Fruit fly (Drosophila melanogaster) whole organism, embryonic: ENCODE data around the gene Jhbp2.

Source experiments
- CG12071 ChIP-seq: fragments of 200-800 bp; sonication (Bioruptor generic); optimal IDR thresholded peaks from 3 replicates; lab custom pipeline; 2018; ENCODE audit warnings: missing biosample characterization, mild to moderate bottlenecking, missing genetic modification characterization
- CG13624 ChIP-seq: fragments of 200-800 bp; sonication (Bioruptor generic); optimal IDR thresholded peaks from 2 replicates; lab custom pipeline; 2016; ENCODE audit warnings: missing biosample characterization, missing genetic modification characterization
- CG15073 ChIP-seq: fragments of 200-800 bp; sonication (Bioruptor generic); optimal IDR thresholded peaks from 2 replicates; lab custom pipeline; 2016; ENCODE audit warnings: missing biosample characterization, missing genetic modification characterization
- CG15601 ChIP-seq: fragments of 200-800 bp; sonication (Bioruptor generic); optimal IDR thresholded peaks from 3 replicates; lab custom pipeline; 2019; ENCODE audit warnings: missing biosample characterization, mild to moderate bottlenecking, missing genetic modification characterization, moderate library complexity
- CG1602 ChIP-seq: fragments of 200-800 bp; sonication (Bioruptor generic); optimal IDR thresholded peaks from 3 replicates; lab custom pipeline; 2016; ENCODE audit warnings: missing biosample characterization, missing genetic modification characterization
- CG1603 ChIP-seq: fragments of 200-800 bp; sonication (Bioruptor generic); optimal IDR thresholded peaks from 2 replicates; lab custom pipeline; 2019; ENCODE audit warnings: missing biosample characterization, mild to moderate bottlenecking, missing genetic modification characterization, moderate library complexity
- CG18011 ChIP-seq: fragments of 200-800 bp; sonication (Bioruptor generic); optimal IDR thresholded peaks from 2 replicates; lab custom pipeline; 2017; ENCODE audit warnings: missing biosample characterization, missing genetic modification characterization, mild to moderate bottlenecking, moderate library complexity, missing genotype
- CG18619 ChIP-seq: fragments of 200-800 bp; sonication (Bioruptor generic); optimal IDR thresholded peaks from 3 replicates; lab custom pipeline; 2017; ENCODE audit warnings: missing biosample characterization, mild to moderate bottlenecking, missing genetic modification characterization
- CG30403 ChIP-seq: fragments of 200-800 bp; sonication (Bioruptor generic); optimal IDR thresholded peaks from 3 replicates; lab custom pipeline; 2016; ENCODE audit warnings: missing biosample characterization, missing genetic modification characterization
- CG30431 ChIP-seq: fragments of 200-800 bp; sonication (Bioruptor generic); optimal IDR thresholded peaks from 2 replicates; lab custom pipeline; 2017; ENCODE audit warnings: missing biosample characterization, missing genetic modification characterization
- CG3838 ChIP-seq: fragments of 200-800 bp; sonication (Bioruptor generic); optimal IDR thresholded peaks from 3 replicates; lab custom pipeline; 2016; ENCODE audit warnings: missing biosample characterization, missing genetic modification characterization
- CG4820 ChIP-seq: fragments of 200-800 bp; sonication (Bioruptor generic); optimal IDR thresholded peaks from 3 replicates; lab custom pipeline; 2016; ENCODE audit warnings: missing biosample characterization, missing genetic modification characterization
- CG6654 ChIP-seq: fragments of 200-800 bp; sonication (Bioruptor generic); optimal IDR thresholded peaks from 2 replicates; lab custom pipeline; 2017; ENCODE audit warnings: missing biosample characterization, mild to moderate bottlenecking, missing genetic modification characterization
- CG6689 ChIP-seq: fragments of 200-800 bp; sonication (Bioruptor generic); IDR thresholded peaks from 2 replicates; pipeline ENCODE4 v1.3.6; 2022; ENCODE audit warnings: missing biosample characterization, missing genetic modification characterization
- CG6813 ChIP-seq: fragments of 200-800 bp; sonication (Bioruptor generic); optimal IDR thresholded peaks from 2 replicates; lab custom pipeline; 2017; ENCODE audit warnings: missing biosample characterization, missing genetic modification characterization, mild to moderate bottlenecking, moderate library complexity, missing genetic modification reagents
- CG7357 ChIP-seq: fragments of 200-800 bp; sonication (Bioruptor generic); IDR thresholded peaks from 3 replicates; pipeline ENCODE4 v1.3.6; 2022; ENCODE audit warnings: missing biosample characterization, missing genetic modification characterization
- CG8089 ChIP-seq: fragments of 200-800 bp; sonication (Bioruptor generic); optimal IDR thresholded peaks from 3 replicates; lab custom pipeline; 2016; ENCODE audit warnings: missing biosample characterization, missing genetic modification characterization
- CG9797 ChIP-seq: fragments of 200-800 bp; sonication (Bioruptor generic); optimal IDR thresholded peaks from 3 replicates; lab custom pipeline; 2018; ENCODE audit warnings: missing biosample characterization, mild to moderate bottlenecking, missing genetic modification characterization
- D19A ChIP-seq: fragments of 200-800 bp; optimal IDR thresholded peaks from 3 replicates; lab custom pipeline; 2019; ENCODE audit warnings: missing biosample characterization, mild to moderate bottlenecking, missing genetic modification characterization, moderate library complexity
- Deaf1 ChIP-seq: fragments of 200-800 bp; optimal IDR thresholded peaks from 3 replicates; lab custom pipeline; 2019; ENCODE audit warnings: missing biosample characterization, mild to moderate bottlenecking, missing genetic modification characterization, moderate library complexity
- HLHmδ ChIP-seq: fragments of 200-800 bp; sonication (Bioruptor generic); optimal IDR thresholded peaks from 2 replicates; lab custom pipeline; 2018; ENCODE audit warnings: missing biosample characterization, mild to moderate bottlenecking, missing genetic modification characterization, moderate library complexity
- Hey ChIP-seq: fragments of 200-800 bp; sonication (Bioruptor generic); optimal IDR thresholded peaks from 3 replicates; lab custom pipeline; 2018; ENCODE audit warnings: missing biosample characterization, mild to moderate bottlenecking, missing genetic modification characterization
- Hr3 ChIP-seq: fragments of 200-800 bp; sonication (Bioruptor generic); optimal IDR thresholded peaks from 3 replicates; lab custom pipeline; 2016; ENCODE audit warnings: missing biosample characterization, missing genetic modification characterization
- MTF-1 ChIP-seq: fragments of 200-800 bp; sonication (Bioruptor generic); optimal IDR thresholded peaks from 2 replicates; lab custom pipeline; 2018; ENCODE audit warnings: missing biosample characterization, mild to moderate bottlenecking, missing genetic modification characterization, borderline replicate concordance
- Poxn ChIP-seq: fragments of 200-800 bp; sonication (Bioruptor generic); IDR thresholded peaks from 2 replicates; pipeline ENCODE4 v1.3.6; 2022; ENCODE audit warnings: missing biosample characterization, missing genetic modification characterization
- Sox102F ChIP-seq: fragments of 200-800 bp; sonication (Bioruptor generic); optimal IDR thresholded peaks from 2 replicates; lab custom pipeline; 2018; ENCODE audit warnings: missing biosample characterization, mild to moderate bottlenecking, missing genetic modification characterization, moderate library complexity
- Stat92E ChIP-seq, 3 experiments: fragments of >200 bp in 2 of 3; fragments of 200-800 bp in 1 of 3; sonication (Bioruptor generic) in 1 of 3; optimal IDR thresholded peaks; 2 replicates each; lab custom pipeline; 2017 to 2019; ENCODE audit warnings: missing biosample characterization in 3 of 3, missing genetic modification characterization in 3 of 3, mild to moderate bottlenecking in 1 of 3, moderate library complexity in 1 of 3
- ac ChIP-seq: fragments of 200-800 bp; sonication (Bioruptor generic); optimal IDR thresholded peaks from 3 replicates; lab custom pipeline; 2017; ENCODE audit warnings: missing biosample characterization, mild to moderate bottlenecking, missing genetic modification characterization
- bsh ChIP-seq, 2 experiments: fragments of 200-800 bp; sonication (Bioruptor generic); optimal IDR thresholded peaks; 2 replicates each; lab custom pipeline; 2017 to 2018; ENCODE audit warnings: mild to moderate bottlenecking in 2 of 2, missing biosample characterization in 2 of 2, missing genetic modification characterization in 2 of 2, moderate library complexity in 1 of 2
- cato ChIP-seq: fragments of 200-800 bp; sonication (Bioruptor generic); optimal IDR thresholded peaks from 2 replicates; lab custom pipeline; 2016; ENCODE audit warnings: missing biosample characterization, missing genetic modification characterization, borderline replicate concordance
- croc ChIP-seq: fragments of 200-800 bp; sonication (Bioruptor generic); conservative IDR thresholded peaks from 3 replicates; pipeline ENCODE4 v1.3.6; 2022; ENCODE audit warnings: missing biosample characterization, missing genetic modification characterization
- disco-r ChIP-seq: fragments of 200-800 bp; sonication (Bioruptor generic); optimal IDR thresholded peaks from 2 replicates; lab custom pipeline; 2016; ENCODE audit warnings: missing biosample characterization, missing genetic modification characterization
- dm ChIP-seq: fragments of 200-800 bp; sonication (Bioruptor generic); optimal IDR thresholded peaks from 3 replicates; lab custom pipeline; 2016; ENCODE audit warnings: missing biosample characterization, missing genetic modification characterization
- dmrt11E ChIP-seq: fragments of 200-800 bp; sonication (Bioruptor generic); optimal IDR thresholded peaks from 3 replicates; lab custom pipeline; 2018; ENCODE audit warnings: missing biosample characterization, mild to moderate bottlenecking, missing genetic modification characterization, moderate library complexity
- fu2 ChIP-seq: fragments of 200-800 bp; sonication (Bioruptor generic); optimal IDR thresholded peaks from 2 replicates; lab custom pipeline; 2016; ENCODE audit warnings: missing biosample characterization, missing genetic modification characterization
- grau ChIP-seq: fragments of 200-800 bp; optimal IDR thresholded peaks from 3 replicates; lab custom pipeline; 2019; ENCODE audit warnings: missing biosample characterization, mild to moderate bottlenecking, missing genetic modification characterization, moderate library complexity
- gro ChIP-seq: fragments of 200-800 bp; sonication (Bioruptor generic); optimal IDR thresholded peaks from 2 replicates; lab custom pipeline; 2016; ENCODE audit warnings: missing biosample characterization, missing genetic modification characterization
- jing ChIP-seq: fragments of 200-800 bp; sonication (Bioruptor generic); optimal IDR thresholded peaks from 2 replicates; lab custom pipeline; 2018; ENCODE audit warnings: missing biosample characterization, mild to moderate bottlenecking, missing genetic modification characterization
- lab ChIP-seq: fragments of 200-800 bp; sonication (Bioruptor generic); optimal IDR thresholded peaks from 3 replicates; lab custom pipeline; 2017; ENCODE audit warnings: missing biosample characterization, missing genetic modification characterization, mild to moderate bottlenecking, moderate library complexity, missing genetic modification reagents
- lmd ChIP-seq: fragments of 200-800 bp; sonication (Bioruptor generic); IDR thresholded peaks from 2 replicates; pipeline ENCODE4 v1.3.6; 2022; ENCODE audit warnings: missing biosample characterization, missing genetic modification characterization
- nmo ChIP-seq: fragments of 200-800 bp; sonication (Bioruptor generic); optimal IDR thresholded peaks from 2 replicates; lab custom pipeline; 2018; ENCODE audit warnings: missing biosample characterization, mild to moderate bottlenecking, missing genetic modification characterization, moderate library complexity
- run ChIP-seq: fragments of 200-800 bp; sonication (Bioruptor generic); optimal IDR thresholded peaks from 3 replicates; lab custom pipeline; 2018; ENCODE audit warnings: missing biosample characterization, mild to moderate bottlenecking, missing genetic modification characterization
- salm ChIP-seq: fragments of 200-800 bp; sonication (Bioruptor generic); optimal IDR thresholded peaks from 2 replicates; lab custom pipeline; 2018; ENCODE audit warnings: missing biosample characterization, mild to moderate bottlenecking, missing genetic modification characterization
- sens-2 ChIP-seq: fragments of 200-800 bp; sonication (Bioruptor generic); IDR thresholded peaks from 2 replicates; pipeline ENCODE4 v1.3.6; 2022; ENCODE audit warnings: missing biosample characterization, missing genetic modification characterization
- stc ChIP-seq: fragments of 200-800 bp; sonication (Bioruptor generic); IDR thresholded peaks from 2 replicates; pipeline ENCODE4 v1.3.6; 2022; ENCODE audit warnings: missing biosample characterization, missing genetic modification characterization
- stwl ChIP-seq: fragments of 200-800 bp; sonication (Bioruptor generic); optimal IDR thresholded peaks from 3 replicates; lab custom pipeline; 2018; ENCODE audit warnings: missing biosample characterization, mild to moderate bottlenecking, missing genetic modification characterization, moderate library complexity
- vvl ChIP-seq: fragments of 200-800 bp; sonication (Bioruptor generic); IDR thresholded peaks from 2 replicates; pipeline ENCODE4 v1.3.6; 2022; ENCODE audit warnings: missing biosample characterization, missing genetic modification characterization
- zf30C ChIP-seq: fragments of 200-800 bp; sonication (Bioruptor generic); optimal IDR thresholded peaks from 3 replicates; lab custom pipeline; 2018; ENCODE audit warnings: missing biosample characterization, mild to moderate bottlenecking, missing genetic modification characterization

Gene Jhbp2

DNA sequence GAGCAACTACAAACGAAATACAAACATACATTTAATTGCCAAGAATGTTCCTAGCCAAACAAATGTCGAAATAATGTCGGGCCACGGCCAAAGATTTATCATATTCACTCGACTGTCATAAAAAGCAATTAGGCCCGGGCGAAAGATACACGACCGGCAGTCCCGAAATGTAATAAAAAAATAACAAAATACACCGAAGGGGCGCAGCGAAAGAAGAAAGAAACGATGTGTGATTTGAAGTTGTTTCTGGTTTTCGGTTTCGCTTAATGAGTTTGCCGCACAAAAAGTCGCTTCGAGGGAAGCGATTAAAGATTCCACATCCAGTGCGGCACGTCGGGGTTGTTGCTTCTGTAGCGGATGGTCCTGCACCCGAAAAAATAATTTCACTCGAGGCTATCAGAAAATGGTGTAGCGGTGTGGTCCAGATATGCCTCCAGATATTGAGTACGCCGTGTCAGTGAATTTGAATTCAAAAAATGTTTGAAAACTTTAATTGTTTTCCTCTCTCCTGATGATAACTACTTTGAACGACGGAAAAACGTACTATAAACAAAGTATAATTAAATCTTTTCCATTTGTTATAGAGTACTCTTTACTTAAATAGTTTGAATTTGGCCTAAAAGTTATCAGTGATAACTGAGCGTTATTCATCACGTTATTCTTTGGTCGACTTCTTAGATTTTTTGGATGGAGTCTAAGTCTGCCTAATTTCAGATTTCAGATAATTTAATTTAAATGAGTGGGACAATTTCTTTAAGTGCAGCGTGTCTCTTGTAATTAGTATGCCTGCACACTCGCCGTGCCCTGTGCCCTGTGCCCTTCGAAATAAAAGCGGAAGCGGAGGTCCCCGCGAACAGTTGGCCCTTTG, 28.2 kb upstream of the Jhbp2 start (continued):
- peak in 1 of 2 experiments; percentile 45 for TF ChIP-seq bsh (GFP tag; optimal IDR thresholded peaks at IDR 0.05; lab: Kevin White, UChicago)
- peak; percentile 12 for TF ChIP-seq salm (tag; lab: Kevin White, UChicago)
- TF ChIP-seq Stat92E (GFP tag; optimal IDR thresholded peaks at IDR 0.05; lab: Kevin White, UChicago): peak in 1 of 3 experiments; percentile 16
- TF ChIP-seq CG30403 (GFP tag; lab: Kevin White, UChicago): peak; percentile 69
- no peak for TF ChIP-seq vvl (GFP tag; lab: Robert Waterston, UW)
- peak; percentile 16 for TF ChIP-seq CG6654 (GFP tag; lab: Kevin White, UChicago)
- TF ChIP-seq CG15073: peak; percentile 11
- TF ChIP-seq CG18619 (GFP tag; lab: Kevin White, UChicago): peak; percentile 35
- TF ChIP-seq fu2 (GFP tag; lab: Kevin White, UChicago): no peak
- peak; percentile 32 for TF ChIP-seq Sox102F
- TF ChIP-seq CG6689: no peak
- no peak for TF ChIP-seq CG18011 (GFP tag; lab: Kevin White, UChicago)
- TF ChIP-seq croc: peak; percentile 29; the same call in 1 of the 3 replicates
- peak; percentile 18 for TF ChIP-seq Hr3 (GFP tag; lab: Kevin White, UChicago)
- TF ChIP-seq disco-r: peak; percentile 41
- peak; percentile 21 for TF ChIP-seq Deaf1 (tag; lab: Kevin White, UChicago)
- TF ChIP-seq CG6813 (GFP tag; lab: Kevin White, UChicago): peak; percentile 21
- TF ChIP-seq CG15601: peak; percentile 50
- TF ChIP-seq ac (GFP tag; lab: Kevin White, UChicago): peak; percentile 56
- peak; percentile 3 for TF ChIP-seq CG3838 (GFP tag; lab: Kevin White, UChicago)
- TF ChIP-seq CG13624 (GFP tag; lab: Kevin White, UChicago): peak; percentile 19
- TF ChIP-seq lab (GFP tag; lab: Kevin White, UChicago): peak; percentile 3
- no peak for TF ChIP-seq MTF-1 (GFP tag; lab: Kevin White, UChicago)
- TF ChIP-seq stc: no peak
- TF ChIP-seq D19A (tag; lab: Kevin White, UChicago): peak; percentile 51
- peak; percentile 80 for TF ChIP-seq nmo (GFP tag; lab: Kevin White, UChicago)
- TF ChIP-seq gro (GFP tag; lab: Kevin White, UChicago): no peak
- peak; percentile 25 for TF ChIP-seq HLHmδ
- no peak for TF ChIP-seq CG12071
- peak; percentile 56 for TF ChIP-seq CG4820 (GFP tag; lab: Kevin White, UChicago)
- TF ChIP-seq zf30C (GFP tag; lab: Kevin White, UChicago): peak; percentile 88
- no peak for TF ChIP-seq Hey
- TF ChIP-seq lmd (GFP tag; lab: Robert Waterston, UW): 0 out of 2 replicates have a peak, but pooled peaks have one; percentile 37
- no peak for TF ChIP-seq CG9797 (GFP tag; lab: Kevin White, UChicago)
- TF ChIP-seq run (tag; lab: Kevin White, UChicago): no peak
- TF ChIP-seq CG8089: peak; percentile 34
- TF ChIP-seq CG1603 (tag; lab: Kevin White, UChicago): peak; percentile 15
- peak; percentile 52 for TF ChIP-seq grau (tag; lab: Kevin White, UChicago)
- TF ChIP-seq CG30431 (GFP tag; lab: Kevin White, UChicago): peak; percentile 35
- peak; percentile 26 for TF ChIP-seq dm
- TF ChIP-seq CG1602 (GFP tag; lab: Kevin White, UChicago): peak; percentile 52
- peak; percentile 14 for TF ChIP-seq stwl (tag; lab: Kevin White, UChicago)
- TF ChIP-seq jing (GFP tag; lab: Kevin White, UChicago): peak; percentile 23
- TF ChIP-seq sens-2 (GFP tag; lab: Robert Waterston, UW): peak; percentile 37; the same call in 1 of the 2 replicates
- no peak for TF ChIP-seq Poxn (GFP tag; lab: Robert Waterston, UW)
- peak; percentile 83 for TF ChIP-seq dmrt11E (tag; lab: Kevin White, UChicago)
- no peak for TF ChIP-seq CG7357 (GFP tag; lab: Robert Waterston, UW)
- peak; percentile 16 for TF ChIP-seq cato (GFP tag; lab: Kevin White, UChicago)
